Fruit fly (Drosophila melanogaster): ENCODE measurements around the gene Syx17.
A peak's percentile ranks its signal among the peaks of the same experiment; 100 is the strongest.

Syx17 gene

dm6 chr3L:4384326-4384662, 19.0 kb upstream of the Syx17 start, which contains the start of gene slow:
Gene slow (plus strand): TSS chr3L:4384442.
- TF ChIP-seq Rel (GFP tag; optimal IDR thresholded peaks at IDR 0.05) (no peak), Rel (tag; optimal IDR thresholded peaks at IDR 0.05) (peak; percentile 35), Mio (GFP tag; optimal IDR thresholded peaks at IDR 0.05) (no peak), woc (GFP tag; optimal IDR thresholded peaks at IDR 0.05) (no peak), CG32264 (GFP tag; optimal IDR thresholded peaks at IDR 0.05) (no peak)

dm6 chr3L:4388215-4388614, 15.1 kb upstream of the Syx17 start:
- no peak for TF ChIP-seq tai (GFP tag; optimal IDR thresholded peaks at IDR 0.05)
- no peak for TF ChIP-seq Sp1 (GFP tag; optimal IDR thresholded peaks at IDR 0.05)
- no peak for TF ChIP-seq br (GFP tag; optimal IDR thresholded peaks at IDR 0.05)
- TF ChIP-seq Rel (GFP tag; optimal IDR thresholded peaks at IDR 0.05): no peak
- TF ChIP-seq Rel (tag; optimal IDR thresholded peaks at IDR 0.05): no peak
- TF ChIP-seq lola (GFP tag; optimal IDR thresholded peaks at IDR 0.05): no peak
- TF ChIP-seq CG9705 (GFP tag; optimal IDR thresholded peaks at IDR 0.05): no peak

dm6 chr3L:4389104-4389503, 14.2 kb upstream of the Syx17 start:
- TF ChIP-seq rgr (GFP tag; optimal IDR thresholded peaks at IDR 0.05) (no peak), Mio (GFP tag; optimal IDR thresholded peaks at IDR 0.05) (no peak), jim (GFP tag; optimal IDR thresholded peaks at IDR 0.05) (no peak), ey (GFP tag; optimal IDR thresholded peaks at IDR 0.05) (peak; percentile 15), Dif (GFP tag; optimal IDR thresholded peaks at IDR 0.05; ENCODE audit: partially characterized antibody) (no peak), sage (GFP tag; optimal IDR thresholded peaks at IDR 0.05) (no peak), Hr78 (GFP tag; optimal IDR thresholded peaks at IDR 0.05) (no peak), GATAd (GFP tag; optimal IDR thresholded peaks at IDR 0.05) (no peak), h (GFP tag; optimal IDR thresholded peaks at IDR 0.05) (peak; percentile 39)

dm6 chr3L:4392851-4393250, 10.4 kb upstream of the Syx17 start:
- TF ChIP-seq CrebA (GFP tag; optimal IDR thresholded peaks at IDR 0.05; ENCODE audit: borderline replicate concordance) (no peak), CG32264 (GFP tag; optimal IDR thresholded peaks at IDR 0.05) (no peak)

- TF ChIP-seq fru (GFP tag; optimal IDR thresholded peaks at IDR 0.05) (no peak), tai (GFP tag; optimal IDR thresholded peaks at IDR 0.05) (no peak), CrebA (GFP tag; optimal IDR thresholded peaks at IDR 0.05; ENCODE audit: borderline replicate concordance) (no peak), h (GFP tag; optimal IDR thresholded peaks at IDR 0.05) (no peak), Hr83 (GFP tag; optimal IDR thresholded peaks at IDR 0.05; ENCODE audit: poor library complexity, severe bottlenecking) (no peak), Mio (GFP tag; optimal IDR thresholded peaks at IDR 0.05) (no peak), woc (GFP tag; optimal IDR thresholded peaks at IDR 0.05) (no peak), br (GFP tag; optimal IDR thresholded peaks at IDR 0.05) (no peak)
Observed at dm6 chr3L:4393642-4394041, 9.6 kb upstream of the Syx17 start.

dm6 chr3L:4395501-4396073, 7.7 kb upstream of the Syx17 start:
- no peak for TF ChIP-seq Jra (GFP tag; optimal IDR thresholded peaks at IDR 0.05)
- TF ChIP-seq Hr83 (GFP tag; optimal IDR thresholded peaks at IDR 0.05; ENCODE audit: poor library complexity, severe bottlenecking): no peak
- TF ChIP-seq Sp1 (GFP tag; optimal IDR thresholded peaks at IDR 0.05): peak; percentile 30
- TF ChIP-seq woc (GFP tag; optimal IDR thresholded peaks at IDR 0.05): no peak
- peak in 1 of 2 experiments; percentile 43 for TF ChIP-seq foxo (GFP tag; optimal IDR thresholded peaks at IDR 0.05)
- no peak for TF ChIP-seq Dif (GFP tag; optimal IDR thresholded peaks at IDR 0.05; ENCODE audit: partially characterized antibody)
- TF ChIP-seq Hnf4 (GFP tag; optimal IDR thresholded peaks at IDR 0.05): no peak
- no peak for TF ChIP-seq pan (optimal IDR thresholded peaks at IDR 0.05)
- TF ChIP-seq Rel (GFP tag; optimal IDR thresholded peaks at IDR 0.05): no peak
- TF ChIP-seq Rel (tag; optimal IDR thresholded peaks at IDR 0.05): no peak
- TF ChIP-seq br (GFP tag; optimal IDR thresholded peaks at IDR 0.05): peak; percentile 0
- TF ChIP-seq ey (GFP tag; optimal IDR thresholded peaks at IDR 0.05): peak; percentile 25
- TF ChIP-seq sv (GFP tag; optimal IDR thresholded peaks at IDR 0.05): no peak
- TF ChIP-seq rgr (GFP tag; optimal IDR thresholded peaks at IDR 0.05): peak; percentile 14
- peak; percentile 7 for TF ChIP-seq HLH106 (tag; optimal IDR thresholded peaks at IDR 0.05)
- TF ChIP-seq CG32264 (GFP tag; optimal IDR thresholded peaks at IDR 0.05): no peak
- peak; percentile 24 for TF ChIP-seq h (GFP tag; optimal IDR thresholded peaks at IDR 0.05)
- no peak for TF ChIP-seq GATAd (GFP tag; optimal IDR thresholded peaks at IDR 0.05)
- peak; percentile 15 for TF ChIP-seq psq (GFP tag; optimal IDR thresholded peaks at IDR 0.05)
- TF ChIP-seq tai (GFP tag; optimal IDR thresholded peaks at IDR 0.05): no peak
- no peak for TF ChIP-seq OdsH (GFP tag; optimal IDR thresholded peaks at IDR 0.05)
- peak; percentile 15 for TF ChIP-seq fru (GFP tag; optimal IDR thresholded peaks at IDR 0.05)
- no peak for TF ChIP-seq dl (GFP tag; optimal IDR thresholded peaks at IDR 0.05; ENCODE audit: insufficient read depth in 1 of 2, partially characterized antibody in 2 of 2)
- TF ChIP-seq Dfd (GFP tag; optimal IDR thresholded peaks at IDR 0.05): no peak
